Fruit fly (Drosophila melanogaster): Measurements from ENCODE around the gene nrv2.

The nrv2 gene

DNA sequence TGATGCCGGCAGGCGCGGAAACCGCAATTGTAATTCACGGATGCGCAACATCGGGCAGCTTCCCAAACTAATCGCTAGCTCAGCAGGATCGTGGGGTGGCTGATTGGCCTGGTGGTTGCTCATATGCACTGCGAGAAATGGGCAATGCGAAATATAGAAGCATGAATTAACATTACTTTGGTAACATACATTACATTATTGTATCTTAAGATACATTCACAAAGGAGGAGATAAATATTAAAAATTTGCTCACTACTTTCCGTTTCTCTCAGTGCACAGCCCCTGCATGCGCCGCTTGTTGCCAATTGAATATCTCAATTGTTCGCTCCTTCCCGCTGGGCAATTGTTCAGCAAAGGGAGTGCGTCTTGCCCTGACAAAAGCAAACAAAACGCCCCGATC is 42.7 kb upstream of the nrv2 start (continued):
- TF ChIP-seq CG14667 (GFP tag; IDR thresholded peaks at IDR 0.05), result peak; percentile 72
- peak; percentile 85 for TF ChIP-seq ken (GFP tag; IDR thresholded peaks at IDR 0.05)
- TF ChIP-seq CG8089 (GFP tag; optimal IDR thresholded peaks at IDR 0.05), result peak; percentile 69
- TF ChIP-seq CG7786 (GFP tag; optimal IDR thresholded peaks at IDR 0.05), result peak; percentile 60
- TF ChIP-seq YL-1 (GFP tag; optimal IDR thresholded peaks at IDR 0.05), result no peak
- no peak for TF ChIP-seq CG34224 (GFP tag; IDR thresholded peaks at IDR 0.05; ENCODE audit: partially characterized antibody)
- TF ChIP-seq dpn (GFP tag; optimal IDR thresholded peaks at IDR 0.05), result peak; percentile 49 to 67
- no peak for TF ChIP-seq Hr39 (optimal IDR thresholded peaks at IDR 0.05)
- TF ChIP-seq CG7839 (tag; optimal IDR thresholded peaks at IDR 0.05), result peak; percentile 78
- peak; percentile 50 for TF ChIP-seq slbo (GFP tag; IDR thresholded peaks at IDR 0.05)
- TF ChIP-seq CG13296 (GFP tag; optimal IDR thresholded peaks at IDR 0.05), result peak; percentile 13
- peak; percentile 66 for TF ChIP-seq Sox102F (GFP tag; optimal IDR thresholded peaks at IDR 0.05)
- no peak for TF ChIP-seq CG10321 (GFP tag; IDR thresholded peaks at IDR 0.05)
- TF ChIP-seq NC2α (GFP tag; optimal IDR thresholded peaks at IDR 0.05), result peak; percentile 44
- TF ChIP-seq CG33557 (GFP tag; optimal IDR thresholded peaks at IDR 0.05), result peak; percentile 87
- TF ChIP-seq CG5245 (GFP tag; optimal IDR thresholded peaks at IDR 0.05), result peak; percentile 76
- TF ChIP-seq chif (GFP tag; optimal IDR thresholded peaks at IDR 0.05), result peak; percentile 71 to 88
- TF ChIP-seq Ptx1 (GFP tag; IDR thresholded peaks at IDR 0.05), result peak; percentile 70
- TF ChIP-seq CG18764 (GFP tag; optimal IDR thresholded peaks at IDR 0.05), result peak; percentile 45
- TF ChIP-seq ATbp (GFP tag; optimal IDR thresholded peaks at IDR 0.05), result peak; percentile 68
- TF ChIP-seq cas (GFP tag; IDR thresholded peaks at IDR 0.05), result 0 out of 2 replicates have a peak, but pooled peaks have one; percentile 32
- TF ChIP-seq CG8281 (tag; optimal IDR thresholded peaks at IDR 0.05), result peak; percentile 28
- no peak for TF ChIP-seq CTCF (GFP tag; optimal IDR thresholded peaks at IDR 0.05)
- TF ChIP-seq dati (GFP tag; IDR thresholded peaks at IDR 0.05), result no peak
- peak; percentile 50 for TF ChIP-seq CG12155 (GFP tag; optimal IDR thresholded peaks at IDR 0.05)
- TF ChIP-seq sens-2 (GFP tag; IDR thresholded peaks at IDR 0.05), result peak; percentile 95
- peak; percentile 23 for TF ChIP-seq CG12659 (GFP tag; optimal IDR thresholded peaks at IDR 0.05)
- peak; percentile 72 for TF ChIP-seq Spps (tag; optimal IDR thresholded peaks at IDR 0.05)
- peak; percentile 40; the same call in 1 of the 3 replicates for TF ChIP-seq CG11695 (GFP tag; IDR thresholded peaks at IDR 0.05)
- no peak for TF ChIP-seq hth (optimal IDR thresholded peaks at IDR 0.05)
- TF ChIP-seq unc-4 (GFP tag; IDR thresholded peaks at IDR 0.05; ENCODE audit: partially characterized antibody), result no peak
- TF ChIP-seq kah (GFP tag; optimal IDR thresholded peaks at IDR 0.05), result peak; percentile 41
- peak; percentile 16 for TF ChIP-seq Neu2 (GFP tag; optimal IDR thresholded peaks at IDR 0.05; ENCODE audit: borderline replicate concordance)
- TF ChIP-seq hkb (optimal IDR thresholded peaks at IDR 0.05), result no peak
- peak; percentile 83 for TF ChIP-seq hkb (GFP tag; IDR thresholded peaks at IDR 0.05)
- peak; percentile 93 for TF ChIP-seq zen (tag; optimal IDR thresholded peaks at IDR 0.05)
- no peak for TF ChIP-seq gsb (GFP tag; IDR thresholded peaks at IDR 0.05)
- TF ChIP-seq Xrp1 (GFP tag; IDR thresholded peaks at IDR 0.05), result peak; percentile 94
- peak; percentile 61 for TF ChIP-seq Atf3 (GFP tag; optimal IDR thresholded peaks at IDR 0.05)
- peak; percentile 64 for TF ChIP-seq slp2 (GFP tag; optimal IDR thresholded peaks at IDR 0.05)
- TF ChIP-seq CG1832 (GFP tag; optimal IDR thresholded peaks at IDR 0.05), result no peak
- no peak for TF ChIP-seq zen2 (GFP tag; IDR thresholded peaks at IDR 0.05; ENCODE audit: partially characterized antibody)
- TF ChIP-seq crol (GFP tag; IDR thresholded peaks at IDR 0.05), result 0 out of 2 replicates have a peak, but pooled peaks have one; percentile 33
- TF ChIP-seq CG14710 (tag; optimal IDR thresholded peaks at IDR 0.05), result peak; percentile 85
- no peak for TF ChIP-seq CG14860 (GFP tag; IDR thresholded peaks at IDR 0.05; ENCODE audit: partially characterized antibody)
- TF ChIP-seq Vsx1 (GFP tag; optimal IDR thresholded peaks at IDR 0.05), result peak; percentile 30
- peak; percentile 35 for TF ChIP-seq CG1792 (GFP tag; optimal IDR thresholded peaks at IDR 0.05)
- peak; percentile 3 for TF ChIP-seq CG10543 (GFP tag; optimal IDR thresholded peaks at IDR 0.05)
- no peak for TF ChIP-seq CG3995 (GFP tag; optimal IDR thresholded peaks at IDR 0.05)
- TF ChIP-seq fd96Cb (tag; optimal IDR thresholded peaks at IDR 0.05), result peak; percentile 67
